Worm (Caenorhabditis elegans) whole organism, L4 larva: Measurements from ENCODE around the gene hbl-1.

ENCODE experiments used
- ces-1 ChIP-seq: fragments of 150-350 bp; sonication (generic microtip); optimal IDR thresholded peaks from 4 replicates; lab custom pipeline; 2014; ENCODE audit warnings: missing biosample characterization, missing genetic modification reagents, missing genetic modification characterization
- hif-1 ChIP-seq, 2 experiments: sonication (generic microtip); optimal IDR thresholded peaks; 2 replicates each; lab custom pipeline; 2016 to 2017; ENCODE audit warnings: missing compliant biosample characterization in 2 of 2, missing genetic modification characterization in 2 of 2, missing genetic modification reagents in 2 of 2, missing genotype in 2 of 2, mild to moderate bottlenecking in 1 of 2
- sdz-12 ChIP-seq: fragments of 200-800 bp; sonication (Bioruptor generic); optimal IDR thresholded peaks from 2 replicates; lab custom pipeline; 2018; ENCODE audit warnings: mild to moderate bottlenecking, missing genetic modification characterization, missing compliant biosample characterization

hbl-1 gene

ce11 chrX:5877039-5877438, 55.1 kb downstream of the hbl-1 start:
- TF ChIP-seq ces-1 (peak; percentile 74), hif-1 (tag; optimal IDR thresholded peaks at IDR 0.05; lab: Kevin White, UChicago) (no peak), sdz-12 (GFP tag; lab: Kevin White, UChicago) (no peak)
- TF ChIP-seq, all 104 proteins: peak for 1
